Worm (Caenorhabditis elegans) whole organism, young adult: ENCODE measurements around the gene F13B12.7.

Experiments
- B0019.2 ChIP-seq: fragments of 200-800 bp; sonication (Bioruptor generic); conservative IDR thresholded peaks from 2 replicates; pipeline ENCODE4 v1.3.6; 2022; ENCODE audit warnings: missing genetic modification reagents, missing genetic modification characterization, missing compliant biosample characterization
- B0035.1 ChIP-seq: sonication (generic microtip); optimal IDR thresholded peaks from 2 replicates; lab custom pipeline; 2016; ENCODE audit warnings: missing genetic modification characterization, mild to moderate bottlenecking, missing compliant biosample characterization, missing genotype, missing genetic modification reagents
- C17E4.6 ChIP-seq: fragments of 200-800 bp; sonication (Bioruptor generic); IDR thresholded peaks from 2 replicates; pipeline ENCODE4 v1.3.6; 2022; ENCODE audit warnings: missing genetic modification reagents, missing genetic modification characterization, missing compliant biosample characterization
- F22D6.2 ChIP-seq: sonication (generic microtip); optimal IDR thresholded peaks from 2 replicates; lab custom pipeline; 2016; ENCODE audit warnings: mild to moderate bottlenecking, missing genetic modification characterization, missing compliant biosample characterization
- F33H1.4 ChIP-seq: fragments of 200-800 bp; sonication (Bioruptor generic); IDR thresholded peaks from 2 replicates; pipeline ENCODE4 v1.3.6; 2022; ENCODE audit warnings: missing genetic modification reagents, missing genetic modification characterization, missing compliant biosample characterization
- F49E8.2 ChIP-seq: sonication (generic microtip); optimal IDR thresholded peaks from 3 replicates; lab custom pipeline; 2017; ENCODE audit warnings: missing genetic modification characterization, mild to moderate bottlenecking, missing compliant biosample characterization, antibody characterized with exemption, moderate library complexity; ENCODE audit not compliant: insufficient read depth
- F52B5.7 ChIP-seq: sonication (generic microtip); optimal IDR thresholded peaks from 2 replicates; lab custom pipeline; 2016; ENCODE audit warnings: mild to moderate bottlenecking, missing genetic modification characterization, missing compliant biosample characterization
- F55B11.4 ChIP-seq: sonication (generic microtip); optimal IDR thresholded peaks from 2 replicates; lab custom pipeline; 2016; ENCODE audit warnings: missing compliant biosample characterization, missing genetic modification characterization, borderline replicate concordance; ENCODE audit not compliant: insufficient read depth
- F57C9.4 ChIP-seq: sonication (generic microtip); optimal IDR thresholded peaks from 2 replicates; lab custom pipeline; 2017; ENCODE audit warnings: mild to moderate bottlenecking, missing genetic modification characterization, missing compliant biosample characterization
- K12H6.12 ChIP-seq: fragments of 200-800 bp; sonication (Bioruptor generic); optimal IDR thresholded peaks from 2 replicates; lab custom pipeline; 2018; ENCODE audit warnings: mild to moderate bottlenecking, missing genetic modification characterization, missing compliant biosample characterization
- T07F8.4 ChIP-seq: sonication (generic microtip); optimal IDR thresholded peaks from 2 replicates; lab custom pipeline; 2016; ENCODE audit warnings: mild to moderate bottlenecking, missing genetic modification characterization, moderate library complexity, missing compliant biosample characterization
- T26A5.8 ChIP-seq: sonication (generic microtip); optimal IDR thresholded peaks from 2 replicates; lab custom pipeline; 2016; ENCODE audit warnings: missing genetic modification characterization, missing compliant biosample characterization
- Y56A3A.18 ChIP-seq: fragments of 200-800 bp; sonication (Bioruptor generic); IDR thresholded peaks from 2 replicates; pipeline ENCODE4 v1.3.6; 2022; ENCODE audit warnings: missing genetic modification reagents, missing genetic modification characterization, missing compliant biosample characterization
- Y79H2A.3 ChIP-seq: fragments of 200-800 bp; sonication (Bioruptor generic); conservative IDR thresholded peaks from 2 replicates; pipeline ENCODE4 v1.3.6; 2022; ENCODE audit warnings: missing genetic modification reagents, missing genetic modification characterization, missing compliant biosample characterization
- aptf-2 ChIP-seq: fragments of 200-800 bp; sonication (Bioruptor generic); conservative IDR thresholded peaks from 2 replicates; pipeline ENCODE4 v1.3.6; 2022; ENCODE audit warnings: missing genetic modification reagents, missing genetic modification characterization, missing compliant biosample characterization
- cebp-1 ChIP-seq, 2 experiments: fragments of 200-800 bp in 1 of 2; sonication (Bioruptor generic) in 1 of 2; sonication (generic microtip) in 1 of 2; IDR thresholded peaks in 1 of 2; optimal IDR thresholded peaks in 1 of 2; 2 replicates each; pipeline versions ENCODE4 v1.3.6 to Lab custom; 2017 to 2022; ENCODE audit warnings: missing compliant biosample characterization in 2 of 2, missing genetic modification characterization in 2 of 2, mild to moderate bottlenecking in 1 of 2, missing genetic modification reagents in 1 of 2, moderate library complexity in 1 of 2
- cebp-2 ChIP-seq: fragments of 200-800 bp; sonication (Bioruptor generic); IDR thresholded peaks from 2 replicates; pipeline ENCODE4 v1.3.6; 2022; ENCODE audit warnings: missing genetic modification characterization, missing compliant biosample characterization
- ceh-100 ChIP-seq: fragments of 200-800 bp; sonication (Bioruptor generic); IDR thresholded peaks from 2 replicates; pipeline ENCODE4 v1.3.6; 2022; ENCODE audit warnings: missing genetic modification reagents, missing genetic modification characterization, missing compliant biosample characterization
- ceh-58 ChIP-seq: fragments of 200-800 bp; sonication (Bioruptor generic); IDR thresholded peaks from 2 replicates; pipeline ENCODE4 v1.3.6; 2022; ENCODE audit warnings: missing genetic modification characterization, missing compliant biosample characterization
- ceh-79 ChIP-seq: sonication (generic microtip); optimal IDR thresholded peaks from 2 replicates; lab custom pipeline; 2017; ENCODE audit warnings: mild to moderate bottlenecking, missing genetic modification characterization, missing compliant biosample characterization
- die-1 ChIP-seq: sonication (generic microtip); optimal IDR thresholded peaks from 2 replicates; lab custom pipeline; 2016; ENCODE audit warnings: missing genotype, mild to moderate bottlenecking, missing genetic modification characterization, missing compliant biosample characterization
- dpff-1 ChIP-seq: sonication (generic microtip); optimal IDR thresholded peaks from 2 replicates; lab custom pipeline; 2017; ENCODE audit warnings: mild to moderate bottlenecking, missing genetic modification characterization, missing compliant biosample characterization
- dpl-1 ChIP-seq: fragments of 150-350 bp; optimal IDR thresholded peaks from 2 replicates; lab custom pipeline; 2014; ENCODE audit warnings: missing biosample characterization, missing genetic modification reagents, missing genetic modification characterization
- egrh-3 ChIP-seq: fragments of 200-800 bp; sonication (Bioruptor generic); IDR thresholded peaks from 2 replicates; pipeline ENCODE4 v1.3.6; 2022; ENCODE audit warnings: missing genetic modification reagents, missing genetic modification characterization, missing compliant biosample characterization
- fkh-3 ChIP-seq: sonication (generic microtip); optimal IDR thresholded peaks from 2 replicates; lab custom pipeline; 2016; ENCODE audit warnings: mild to moderate bottlenecking, missing genetic modification characterization, missing compliant biosample characterization
- gei-17 ChIP-seq: fragments of 200-800 bp; sonication (Bioruptor generic); optimal IDR thresholded peaks from 2 replicates; lab custom pipeline; 2018; ENCODE audit warnings: mild to moderate bottlenecking, missing genetic modification characterization, missing compliant biosample characterization
- hlh-26 ChIP-seq: fragments of 200-800 bp; sonication (Bioruptor generic); conservative IDR thresholded peaks from 2 replicates; pipeline ENCODE4 v1.3.6; 2022; ENCODE audit warnings: missing genetic modification reagents, missing genetic modification characterization, missing compliant biosample characterization
- lin-35 ChIP-seq, 3 experiments: fragments of 150-350 bp in 2 of 3; sonication (generic microtip) in 1 of 3; optimal IDR thresholded peaks; 2 replicates each; lab custom pipeline; 2014 to 2018; ENCODE audit warnings: missing biosample characterization in 3 of 3, missing genetic modification characterization in 3 of 3, missing genetic modification reagents in 3 of 3
- lir-1 ChIP-seq: fragments of 200-800 bp; sonication (Bioruptor generic); conservative IDR thresholded peaks from 2 replicates; pipeline ENCODE4 v1.3.6; 2022; ENCODE audit warnings: missing genetic modification reagents, missing genetic modification characterization, missing compliant biosample characterization
- lsl-1 ChIP-seq: fragments of 200-800 bp; sonication (Bioruptor generic); optimal IDR thresholded peaks from 2 replicates; lab custom pipeline; 2018; ENCODE audit warnings: mild to moderate bottlenecking, missing genetic modification characterization, moderate library complexity, missing compliant biosample characterization
- madf-10 ChIP-seq: sonication (generic microtip); optimal IDR thresholded peaks from 2 replicates; lab custom pipeline; 2016; ENCODE audit warnings: mild to moderate bottlenecking, missing genetic modification characterization, missing compliant biosample characterization
- madf-8 ChIP-seq: fragments of 200-800 bp; sonication (Bioruptor generic); conservative IDR thresholded peaks from 2 replicates; pipeline ENCODE4 v1.3.6; 2022; ENCODE audit warnings: missing genetic modification reagents, missing genetic modification characterization, missing compliant biosample characterization
- mel-28 ChIP-seq: sonication (generic microtip); optimal IDR thresholded peaks from 2 replicates; lab custom pipeline; 2016; ENCODE audit warnings: borderline replicate concordance, mild to moderate bottlenecking, missing genetic modification characterization, missing compliant biosample characterization
- nhr-80 ChIP-seq: sonication (generic microtip); optimal IDR thresholded peaks from 2 replicates; lab custom pipeline; 2016; ENCODE audit warnings: missing genetic modification characterization, missing compliant biosample characterization
- nhr-90 ChIP-seq: sonication (generic microtip); optimal IDR thresholded peaks from 2 replicates; lab custom pipeline; 2016; ENCODE audit warnings: missing genotype, mild to moderate bottlenecking, missing genetic modification characterization, missing compliant biosample characterization
- rcor-1 ChIP-seq: fragments of 200-800 bp; sonication (Bioruptor generic); IDR thresholded peaks from 2 replicates; pipeline ENCODE4 v1.3.6; 2022; ENCODE audit warnings: missing genetic modification reagents, missing genetic modification characterization, missing compliant biosample characterization
- rec-8 ChIP-seq, 2 experiments: sonication (generic microtip); optimal IDR thresholded peaks; 2 replicates each; lab custom pipeline; 2016; ENCODE audit warnings: mild to moderate bottlenecking in 2 of 2, missing genetic modification characterization in 2 of 2, missing genetic modification reagents in 2 of 2, missing genotype in 2 of 2, missing biosample characterization in 1 of 2, missing compliant biosample characterization in 1 of 2, moderate library complexity in 1 of 2
- tbp1 ChIP-seq: fragments of 200-800 bp; sonication (Bioruptor generic); optimal IDR thresholded peaks from 2 replicates; lab custom pipeline; 2018; ENCODE audit warnings: mild to moderate bottlenecking, missing genetic modification characterization, missing compliant biosample characterization
- tlf-1 ChIP-seq: fragments of 200-800 bp; sonication (Bioruptor generic); optimal IDR thresholded peaks from 2 replicates; lab custom pipeline; 2018; ENCODE audit warnings: mild to moderate bottlenecking, missing genetic modification characterization, missing compliant biosample characterization
- unc-130 ChIP-seq: sonication (generic microtip); optimal IDR thresholded peaks from 2 replicates; lab custom pipeline; 2016; ENCODE audit warnings: missing genetic modification reagents, missing genetic modification characterization, missing compliant biosample characterization
- unc-62 ChIP-seq: fragments of 150-350 bp; optimal IDR thresholded peaks from 2 replicates; lab custom pipeline; 2014; ENCODE audit warnings: missing biosample characterization, missing genetic modification reagents, missing genetic modification characterization
- zfh-2 ChIP-seq: fragments of 200-800 bp; sonication (Bioruptor generic); conservative IDR thresholded peaks from 2 replicates; pipeline ENCODE4 v1.3.6; 2022; ENCODE audit warnings: missing genetic modification reagents, missing genetic modification characterization, missing compliant biosample characterization

Gene F13B12.7

ce11 chrIV:10403193-10404058, 40.2 kb upstream of the F13B12.7 start, which contains the start of gene gpa-7 (continued):
- no peak for TF ChIP-seq T07F8.4 (tag; lab: Kevin White, UChicago)
- peak; percentile 76 for TF ChIP-seq K12H6.12 (tag; lab: Kevin White, UChicago)
- no peak for TF ChIP-seq F49E8.2 (tag; lab: Kevin White, UChicago)
- no peak for TF ChIP-seq nhr-90
- peak in 1 of 3 experiments; percentile 70 for TF ChIP-seq lin-35 (GFP tag; optimal IDR thresholded peaks at IDR 0.05; lab: Kevin White, UChicago)
- no peak for TF ChIP-seq cebp-1 (GFP tag; IDR thresholded peaks at IDR 0.05; lab: Robert Waterston, UW)
- TF ChIP-seq cebp-1 (tag; optimal IDR thresholded peaks at IDR 0.05; lab: Kevin White, UChicago) = peak; percentile 41
- no peak for TF ChIP-seq ceh-79 (tag; lab: Kevin White, UChicago)
- TF ChIP-seq mel-28 = no peak
- no peak for TF ChIP-seq tbp1 (GFP tag; lab: Kevin White, UChicago)
- TF ChIP-seq F57C9.4 (tag; lab: Kevin White, UChicago) = no peak
- no peak for TF ChIP-seq lir-1 (GFP tag; lab: Robert Waterston, UW)
- TF ChIP-seq T26A5.8 (tag; lab: Kevin White, UChicago) = no peak

ce11 chrIV:10409377-10409776, 34.2 kb upstream of the F13B12.7 start, which contains the start of gene rfk-1:
Gene rfk-1 (minus strand): TSS chrIV:10409477.
- TF ChIP-seq F22D6.2 (tag; lab: Kevin White, UChicago) = no peak
- no peak for TF ChIP-seq unc-62 (GFP tag; lab: Kevin White, UChicago)
- no peak for TF ChIP-seq aptf-2
- no peak for TF ChIP-seq unc-130 (GFP tag; lab: Kevin White, UChicago)
- no peak for TF ChIP-seq rec-8 (tag; optimal IDR thresholded peaks at IDR 0.05; lab: Kevin White, UChicago)
- no peak for TF ChIP-seq F52B5.7 (tag; lab: Kevin White, UChicago)
- TF ChIP-seq fkh-3 (tag; lab: Kevin White, UChicago) = no peak
- TF ChIP-seq cebp-2 (GFP tag; lab: Robert Waterston, UW) = no peak
- no peak for TF ChIP-seq ceh-100 (GFP tag; lab: Robert Waterston, UW)
- TF ChIP-seq hlh-26 (GFP tag; lab: Robert Waterston, UW) = no peak
- TF ChIP-seq gei-17 (GFP tag; lab: Kevin White, UChicago) = no peak
- no peak for TF ChIP-seq F55B11.4 (tag; lab: Kevin White, UChicago)
- no peak for TF ChIP-seq F33H1.4 (GFP tag; lab: Robert Waterston, UW)
- TF ChIP-seq B0035.1 (tag; lab: Kevin White, UChicago) = no peak
- TF ChIP-seq egrh-3 (GFP tag; lab: Robert Waterston, UW) = no peak
- no peak for TF ChIP-seq dpl-1 (GFP tag; lab: Kevin White, UChicago)
- no peak for TF ChIP-seq Y79H2A.3
- TF ChIP-seq zfh-2 (GFP tag; lab: Robert Waterston, UW) = no peak
- TF ChIP-seq ceh-58 (GFP tag; lab: Robert Waterston, UW) = no peak
- TF ChIP-seq C17E4.6 (GFP tag; lab: Robert Waterston, UW) = no peak

ce11 chrIV:10413828-10414227, 29.8 kb upstream of the F13B12.7 start, which contains the start of gene R10H10.7:
Gene R10H10.7 (minus strand): TSS chrIV:10413928.
- TF ChIP-seq cebp-2 (GFP tag; lab: Robert Waterston, UW) = no peak
- TF ChIP-seq madf-8 (GFP tag; lab: Robert Waterston, UW) = no peak
- TF ChIP-seq lsl-1 (GFP tag; lab: Kevin White, UChicago) = no peak
- no peak for TF ChIP-seq ceh-79 (tag; lab: Kevin White, UChicago)
- no peak for TF ChIP-seq tlf-1 (GFP tag; lab: Kevin White, UChicago)
- no peak for TF ChIP-seq madf-10 (tag; lab: Kevin White, UChicago)
- TF ChIP-seq die-1 = no peak
- TF ChIP-seq nhr-80 = no peak
- TF ChIP-seq rcor-1 = no peak
- no peak for TF ChIP-seq C17E4.6 (GFP tag; lab: Robert Waterston, UW)
- TF ChIP-seq Y56A3A.18 (GFP tag; lab: Robert Waterston, UW) = no peak
- TF ChIP-seq F33H1.4 (GFP tag; lab: Robert Waterston, UW) = no peak
- TF ChIP-seq dpff-1 (tag; lab: Kevin White, UChicago) = no peak
- TF ChIP-seq egrh-3 (GFP tag; lab: Robert Waterston, UW) = no peak
- TF ChIP-seq B0019.2 (GFP tag; lab: Robert Waterston, UW) = no peak
- TF ChIP-seq, all 124 proteins: peak for 0
